Worm (Caenorhabditis elegans): ENCODE measurements around the gene F28F8.7.

ce11 chrV:15533096-15533495 is 57.3 kb downstream of the F28F8.7 start, which contains the start of gene F21A3.11:
- TF ChIP-seq R02D3.7 (tag; optimal IDR thresholded peaks at IDR 0.05) (no peak), F44E2.7 (GFP tag; IDR thresholded peaks at IDR 0.05) (no peak)
